Fruit fly (Drosophila melanogaster) S2 (cell line): ENCODE data around the gene IKKepsilon.

ENCODE experiments used
- CG8478 ChIP-seq: fragments of >200 bp; optimal IDR thresholded peaks from 2 replicates; lab custom pipeline; 2018
- CTCF ChIP-seq, 2 experiments: fragments of >200 bp; optimal IDR thresholded peaks; 2 replicates each; lab custom pipeline; 2018

IKKepsilon gene

dm6 chr2L:20720011-20720410 lies 44.2 kb downstream of the IKKepsilon start:
- no peak for TF ChIP-seq CG8478 (lab: Kevin White, UChicago)
- TF ChIP-seq CTCF (optimal IDR thresholded peaks at IDR 0.05; lab: Kevin White, UChicago): no peak

DNA sequence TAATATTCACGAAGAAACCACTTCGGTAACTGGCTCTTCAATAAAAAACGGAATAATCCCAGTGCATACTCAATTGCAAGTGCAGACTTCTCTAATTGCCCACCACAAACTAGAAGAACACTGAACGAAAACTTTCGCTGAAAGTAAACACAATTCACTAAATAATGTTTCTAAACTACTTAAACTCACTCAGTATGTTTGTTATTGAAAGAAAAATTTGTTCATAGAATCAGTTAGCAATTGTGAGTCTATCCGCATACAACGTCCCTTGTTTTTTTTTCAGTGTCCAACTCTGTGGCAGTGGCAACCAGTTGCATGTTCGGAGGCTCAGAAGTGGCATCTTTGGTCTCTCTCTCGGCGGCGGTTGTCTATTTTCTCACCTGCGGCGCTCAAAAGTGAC lies 45.6 kb downstream of the IKKepsilon start:
- TF ChIP-seq CG8478 (lab: Kevin White, UChicago) (no peak), CTCF (optimal IDR thresholded peaks at IDR 0.05; lab: Kevin White, UChicago) (no peak)

dm6 chr2L:20724024-20724423 lies 48.2 kb downstream of the IKKepsilon start:
- no peak for TF ChIP-seq CTCF (optimal IDR thresholded peaks at IDR 0.05; lab: Kevin White, UChicago)
- no peak for TF ChIP-seq CG8478 (lab: Kevin White, UChicago)

- TF ChIP-seq CTCF (optimal IDR thresholded peaks at IDR 0.05; lab: Kevin White, UChicago): no peak
- TF ChIP-seq CG8478 (lab: Kevin White, UChicago): no peak
These were observed 50.6 kb downstream of the IKKepsilon start, which contains the start of gene CG9316 for dm6 chr2L:20726451-20726850. CG9316 (minus strand) TSS chr2L:20726551.
